Worm (Caenorhabditis elegans) whole organism, young adult: Measurements from ENCODE around the gene vab-9.

Experiments
- B0035.1 ChIP-seq: sonication (generic microtip); optimal IDR thresholded peaks from 2 replicates; lab custom pipeline; 2016; ENCODE audit warnings: missing genetic modification characterization, mild to moderate bottlenecking, missing compliant biosample characterization, missing genotype, missing genetic modification reagents
- B0336.3 ChIP-seq: fragments of 200-800 bp; sonication (Bioruptor generic); IDR thresholded peaks from 2 replicates; pipeline ENCODE4 v1.3.6; 2022; ENCODE audit warnings: missing genetic modification characterization, missing compliant biosample characterization
- C17E4.6 ChIP-seq: fragments of 200-800 bp; sonication (Bioruptor generic); IDR thresholded peaks from 2 replicates; pipeline ENCODE4 v1.3.6; 2022; ENCODE audit warnings: missing genetic modification reagents, missing genetic modification characterization, missing compliant biosample characterization
- F39B2.1 ChIP-seq: fragments of 200-800 bp; sonication (Bioruptor generic); IDR thresholded peaks from 2 replicates; pipeline ENCODE4 v1.3.6; 2022; ENCODE audit warnings: missing genetic modification reagents, missing genetic modification characterization, missing compliant biosample characterization
- F57A8.1 ChIP-seq: fragments of 200-800 bp; sonication (Bioruptor generic); optimal IDR thresholded peaks from 2 replicates; lab custom pipeline; 2018; ENCODE audit warnings: mild to moderate bottlenecking, missing genetic modification characterization, moderate library complexity, missing compliant biosample characterization
- F57C9.4 ChIP-seq: sonication (generic microtip); optimal IDR thresholded peaks from 2 replicates; lab custom pipeline; 2017; ENCODE audit warnings: mild to moderate bottlenecking, missing genetic modification characterization, missing compliant biosample characterization
- T26A5.8 ChIP-seq: sonication (generic microtip); optimal IDR thresholded peaks from 2 replicates; lab custom pipeline; 2016; ENCODE audit warnings: missing genetic modification characterization, missing compliant biosample characterization
- Y53F4B.3 ChIP-seq: fragments of 200-800 bp; sonication (Bioruptor generic); IDR thresholded peaks from 2 replicates; pipeline ENCODE4 v1.3.6; 2022; ENCODE audit warnings: missing genetic modification reagents, missing genetic modification characterization, missing compliant biosample characterization
- Y53G8AR.9 ChIP-seq: fragments of 200-800 bp; sonication (Bioruptor generic); conservative IDR thresholded peaks from 2 replicates; pipeline ENCODE4 v1.3.6; 2022; ENCODE audit warnings: missing genetic modification reagents, missing genetic modification characterization, missing compliant biosample characterization
- Y56A3A.18 ChIP-seq: fragments of 200-800 bp; sonication (Bioruptor generic); IDR thresholded peaks from 2 replicates; pipeline ENCODE4 v1.3.6; 2022; ENCODE audit warnings: missing genetic modification reagents, missing genetic modification characterization, missing compliant biosample characterization
- akir-1 ChIP-seq: fragments of 200-800 bp; sonication (Bioruptor generic); optimal IDR thresholded peaks from 2 replicates; lab custom pipeline; 2018; ENCODE audit warnings: mild to moderate bottlenecking, missing genetic modification characterization, moderate library complexity, missing compliant biosample characterization
- ama-1 ChIP-seq, 3 experiments: fragments of 150-350 bp in 1 of 3; sonication (generic microtip) in 2 of 3; optimal IDR thresholded peaks; 2 replicates each; lab custom pipeline; 2014 to 2018; ENCODE audit warnings: missing biosample characterization in 2 of 3, missing genetic modification characterization in 2 of 3, missing genetic modification reagents in 2 of 3
- cebp-1 ChIP-seq, 2 experiments: fragments of 200-800 bp in 1 of 2; sonication (Bioruptor generic) in 1 of 2; sonication (generic microtip) in 1 of 2; IDR thresholded peaks in 1 of 2; optimal IDR thresholded peaks in 1 of 2; 2 replicates each; pipeline versions ENCODE4 v1.3.6 to Lab custom; 2017 to 2022; ENCODE audit warnings: missing compliant biosample characterization in 2 of 2, missing genetic modification characterization in 2 of 2, mild to moderate bottlenecking in 1 of 2, missing genetic modification reagents in 1 of 2, moderate library complexity in 1 of 2
- ceh-100 ChIP-seq: fragments of 200-800 bp; sonication (Bioruptor generic); IDR thresholded peaks from 2 replicates; pipeline ENCODE4 v1.3.6; 2022; ENCODE audit warnings: missing genetic modification reagents, missing genetic modification characterization, missing compliant biosample characterization
- chd-7 ChIP-seq: sonication (generic microtip); optimal IDR thresholded peaks from 2 replicates; lab custom pipeline; 2016; ENCODE audit warnings: mild to moderate bottlenecking, missing genetic modification characterization, moderate library complexity, missing compliant biosample characterization
- dox-1 ChIP-seq: fragments of 200-800 bp; sonication (Bioruptor generic); IDR thresholded peaks from 2 replicates; pipeline ENCODE4 v1.3.6; 2022; ENCODE audit warnings: missing genetic modification reagents, missing genetic modification characterization, missing compliant biosample characterization
- dpff-1 ChIP-seq: sonication (generic microtip); optimal IDR thresholded peaks from 2 replicates; lab custom pipeline; 2017; ENCODE audit warnings: mild to moderate bottlenecking, missing genetic modification characterization, missing compliant biosample characterization
- fkh-3 ChIP-seq: sonication (generic microtip); optimal IDR thresholded peaks from 2 replicates; lab custom pipeline; 2016; ENCODE audit warnings: mild to moderate bottlenecking, missing genetic modification characterization, missing compliant biosample characterization
- him-1 ChIP-seq: sonication (generic microtip); optimal IDR thresholded peaks from 2 replicates; lab custom pipeline; 2016; ENCODE audit warnings: missing genotype, missing genetic modification reagents, missing genetic modification characterization, missing compliant biosample characterization
- hmg-1.2 ChIP-seq: fragments of 200-800 bp; sonication (Bioruptor generic); IDR thresholded peaks from 2 replicates; pipeline ENCODE4 v1.3.6; 2022; ENCODE audit warnings: missing genetic modification reagents, missing genetic modification characterization, missing compliant biosample characterization
- hmg-20 ChIP-seq: fragments of 200-800 bp; sonication (Bioruptor generic); IDR thresholded peaks from 2 replicates; pipeline ENCODE4 v1.3.6; 2022; ENCODE audit warnings: missing genetic modification reagents, missing genetic modification characterization, missing compliant biosample characterization
- let-526 ChIP-seq: fragments of 200-800 bp; sonication (Bioruptor generic); IDR thresholded peaks from 2 replicates; pipeline ENCODE4 v1.3.6; 2022; ENCODE audit warnings: missing genetic modification reagents, missing genetic modification characterization, missing compliant biosample characterization
- let-607 ChIP-seq, 2 experiments: fragments of 200-800 bp in 1 of 2; sonication (Bioruptor generic) in 1 of 2; sonication (generic microtip) in 1 of 2; optimal IDR thresholded peaks; 2 replicates each; lab custom pipeline; 2016 to 2018; ENCODE audit warnings: mild to moderate bottlenecking in 2 of 2, missing compliant biosample characterization in 2 of 2, missing genetic modification characterization in 2 of 2, moderate library complexity in 2 of 2, missing genotype in 1 of 2
- lsl-1 ChIP-seq: fragments of 200-800 bp; sonication (Bioruptor generic); optimal IDR thresholded peaks from 2 replicates; lab custom pipeline; 2018; ENCODE audit warnings: mild to moderate bottlenecking, missing genetic modification characterization, moderate library complexity, missing compliant biosample characterization
- madf-6 ChIP-seq: fragments of 200-800 bp; sonication (Bioruptor generic); IDR thresholded peaks from 2 replicates; pipeline ENCODE4 v1.3.6; 2022; ENCODE audit warnings: missing genetic modification reagents, missing genetic modification characterization, missing compliant biosample characterization
- madf-8 ChIP-seq: fragments of 200-800 bp; sonication (Bioruptor generic); conservative IDR thresholded peaks from 2 replicates; pipeline ENCODE4 v1.3.6; 2022; ENCODE audit warnings: missing genetic modification reagents, missing genetic modification characterization, missing compliant biosample characterization
- mes-4 ChIP-seq: sonication (generic microtip); optimal IDR thresholded peaks from 2 replicates; lab custom pipeline; 2016; ENCODE audit warnings: missing genotype, missing genetic modification characterization, missing compliant biosample characterization
- nhr-27 ChIP-seq: fragments of 200-800 bp; sonication (Bioruptor generic); optimal IDR thresholded peaks from 2 replicates; lab custom pipeline; 2018; ENCODE audit warnings: mild to moderate bottlenecking, missing genetic modification characterization, moderate library complexity, missing compliant biosample characterization
- nhr-90 ChIP-seq: sonication (generic microtip); optimal IDR thresholded peaks from 2 replicates; lab custom pipeline; 2016; ENCODE audit warnings: missing genotype, mild to moderate bottlenecking, missing genetic modification characterization, missing compliant biosample characterization
- snpc-1.1 ChIP-seq: sonication (generic microtip); optimal IDR thresholded peaks from 2 replicates; lab custom pipeline; 2017; ENCODE audit warnings: missing genetic modification characterization, mild to moderate bottlenecking, missing compliant biosample characterization, antibody characterized with exemption, moderate library complexity, missing genotype, missing genetic modification reagents; ENCODE audit not compliant: insufficient read depth
- snpc-4 ChIP-seq, 5 experiments: fragments of 150-350 bp in 1 of 5; sonication (generic microtip) in 4 of 5; optimal IDR thresholded peaks; 2 replicates each; lab custom pipeline; 2014 to 2018; ENCODE audit warnings: missing genetic modification characterization in 5 of 5, missing biosample characterization in 3 of 5, antibody characterized with exemption in 2 of 5, mild to moderate bottlenecking in 2 of 5, missing compliant biosample characterization in 2 of 5, missing genotype in 2 of 5, moderate library complexity in 2 of 5, missing genetic modification reagents in 1 of 5
- tbx-9 ChIP-seq: sonication (generic microtip); optimal IDR thresholded peaks from 2 replicates; lab custom pipeline; 2016; ENCODE audit warnings: borderline replicate concordance, missing genetic modification characterization, inconsistent platforms, missing compliant biosample characterization
- tlf-1 ChIP-seq: fragments of 200-800 bp; sonication (Bioruptor generic); optimal IDR thresholded peaks from 2 replicates; lab custom pipeline; 2018; ENCODE audit warnings: mild to moderate bottlenecking, missing genetic modification characterization, missing compliant biosample characterization
- unc-130 ChIP-seq: sonication (generic microtip); optimal IDR thresholded peaks from 2 replicates; lab custom pipeline; 2016; ENCODE audit warnings: missing genetic modification reagents, missing genetic modification characterization, missing compliant biosample characterization
- zfh-2 ChIP-seq: fragments of 200-800 bp; sonication (Bioruptor generic); conservative IDR thresholded peaks from 2 replicates; pipeline ENCODE4 v1.3.6; 2022; ENCODE audit warnings: missing genetic modification reagents, missing genetic modification characterization, missing compliant biosample characterization
- ztf-26 ChIP-seq: sonication (generic microtip); optimal IDR thresholded peaks from 2 replicates; lab custom pipeline; 2017; ENCODE audit warnings: missing genetic modification characterization, missing compliant biosample characterization

The vab-9 gene

DNA sequence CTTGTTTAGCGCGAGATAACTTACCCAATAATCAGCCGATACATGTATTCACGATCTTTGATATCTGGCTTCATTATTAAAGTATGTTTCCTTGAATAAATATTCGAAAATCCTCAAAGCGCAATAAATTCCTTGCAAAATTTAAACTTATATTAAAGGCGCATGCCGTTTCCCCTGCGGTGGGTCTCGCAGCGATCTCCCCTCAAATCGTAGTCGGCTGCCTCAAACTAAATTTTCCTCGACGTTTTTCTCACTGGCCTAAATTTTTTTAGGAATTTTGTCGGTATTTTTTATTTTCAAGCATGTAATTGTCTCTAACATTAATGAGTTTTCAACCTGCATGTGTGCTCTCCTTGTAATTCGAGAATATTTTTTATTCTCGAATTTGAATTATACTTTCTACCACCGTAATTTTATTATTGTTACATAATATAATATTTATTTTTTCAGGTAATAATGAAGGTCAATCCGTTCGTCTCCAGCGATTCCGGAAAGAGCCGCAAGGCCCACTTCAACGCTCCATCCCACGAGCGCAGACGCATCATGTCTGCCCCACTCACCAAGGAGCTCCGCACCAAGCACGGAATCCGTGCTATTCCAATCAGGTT, 35.1 kb downstream of the vab-9 start, which contains the start of the genes cpf-1 and rpl-26 (continued):
- peak; percentile 71 for TF ChIP-seq snpc-4 (GFP tag; optimal IDR thresholded peaks at IDR 0.05; lab: Kevin White, UChicago)
- TF ChIP-seq snpc-4 (tag; optimal IDR thresholded peaks at IDR 0.05; lab: Kevin White, UChicago) = peak; percentile 55 to 80 (median 74)
- TF ChIP-seq let-607 (tag; optimal IDR thresholded peaks at IDR 0.05; lab: Kevin White, UChicago) = no peak
- TF ChIP-seq F57C9.4 = no peak
- no peak for TF ChIP-seq madf-8 (GFP tag; lab: Robert Waterston, UW)
- no peak for TF ChIP-seq T26A5.8 (tag; lab: Kevin White, UChicago)
- TF ChIP-seq Y53G8AR.9 (GFP tag; lab: Robert Waterston, UW) = no peak
- peak; percentile 38; the same call in 1 of the 2 replicates for TF ChIP-seq madf-6 (GFP tag; lab: Robert Waterston, UW)
- no peak for TF ChIP-seq let-526 (GFP tag; lab: Robert Waterston, UW)
- no peak for TF ChIP-seq ama-1 (optimal IDR thresholded peaks at IDR 0.05; lab: Kevin White, UChicago)
- TF ChIP-seq ama-1 (GFP tag; optimal IDR thresholded peaks at IDR 0.05; lab: Kevin White, UChicago) = no peak
- TF ChIP-seq B0336.3 (GFP tag; lab: Robert Waterston, UW) = no peak
- TF ChIP-seq tbx-9 (tag; lab: Kevin White, UChicago) = no peak
- TF ChIP-seq hmg-1.2 (GFP tag; lab: Robert Waterston, UW) = peak; percentile 28; the same call in 1 of the 2 replicates
- TF ChIP-seq C17E4.6 (GFP tag; lab: Robert Waterston, UW) = no peak
- TF ChIP-seq ceh-100 = no peak
- TF ChIP-seq F57A8.1 (GFP tag; lab: Kevin White, UChicago) = no peak
- TF ChIP-seq akir-1 (GFP tag; lab: Kevin White, UChicago) = no peak
- TF ChIP-seq nhr-27 = no peak
- TF ChIP-seq dox-1 (GFP tag; lab: Robert Waterston, UW) = no peak
- peak; percentile 54 for TF ChIP-seq snpc-1.1 (tag; lab: Kevin White, UChicago)
- no peak for TF ChIP-seq B0035.1
- TF ChIP-seq lsl-1 (GFP tag; lab: Kevin White, UChicago) = peak; percentile 34
- no peak for TF ChIP-seq cebp-1 (GFP tag; IDR thresholded peaks at IDR 0.05; lab: Robert Waterston, UW)
- TF ChIP-seq cebp-1 (tag; optimal IDR thresholded peaks at IDR 0.05; lab: Kevin White, UChicago) = no peak
- TF ChIP-seq Y53F4B.3 (GFP tag; lab: Robert Waterston, UW) = no peak
- 0 out of 2 replicates have a peak, but pooled peaks have one; percentile 8 for TF ChIP-seq zfh-2 (GFP tag; lab: Robert Waterston, UW)
- TF ChIP-seq nhr-90 = no peak
- no peak for TF ChIP-seq F39B2.1
- no peak for TF ChIP-seq him-1 (tag; lab: Kevin White, UChicago)
- TF ChIP-seq unc-130 = no peak
- TF ChIP-seq, all 124 proteins: peak for 15

DNA sequence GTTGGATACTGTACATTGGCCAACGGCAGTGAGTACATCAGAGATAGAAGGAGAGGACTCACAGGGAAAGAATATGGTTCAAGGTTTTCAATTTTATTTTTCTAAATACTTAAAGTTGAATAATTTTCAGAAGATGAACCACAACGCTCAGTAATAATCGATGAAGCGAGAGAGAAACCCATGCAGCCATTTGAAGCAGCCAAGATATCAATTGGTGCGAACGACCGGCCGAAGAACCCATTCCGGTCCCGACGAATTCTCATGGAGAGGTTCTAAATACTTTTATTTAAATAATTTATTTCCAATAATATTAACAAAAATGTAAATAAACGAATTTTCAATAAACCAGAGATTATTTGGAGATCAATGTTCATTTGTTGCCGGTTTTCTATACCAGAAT, 37.4 kb downstream of the vab-9 start, which contains the start of gene pigg-1:
Gene pigg-1 (minus strand): TSS at position 101 of the 400 bp plus-strand sequence.
- TF ChIP-seq dpff-1 (tag; lab: Kevin White, UChicago) = no peak
- no peak for TF ChIP-seq tlf-1 (GFP tag; lab: Kevin White, UChicago)
- TF ChIP-seq ztf-26 (tag; lab: Kevin White, UChicago) = no peak

DNA sequence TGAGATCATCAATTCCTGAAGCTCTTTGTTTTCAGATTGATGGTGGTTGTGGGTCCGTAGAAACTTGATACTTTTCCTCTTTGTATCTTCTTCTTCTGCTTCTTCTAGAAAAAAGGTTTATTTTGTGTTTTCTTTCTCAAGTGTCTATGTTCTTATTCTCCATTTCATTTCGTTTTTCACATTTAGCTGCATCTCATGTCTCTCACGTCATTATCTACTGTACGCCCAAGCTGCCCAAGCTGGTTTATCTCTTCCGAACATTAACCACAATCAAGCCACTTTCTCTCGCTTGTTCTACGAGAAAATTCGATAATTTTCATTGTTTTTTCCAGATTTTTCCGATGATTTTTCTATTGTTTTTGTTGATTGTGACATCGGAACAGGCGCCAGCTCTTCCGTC, 38.3 kb downstream of the vab-9 start, which contains the start of gene F28C6.5:
Gene F28C6.5 (plus strand): TSS at position 301 of the 400 bp plus-strand sequence.
- TF ChIP-seq fkh-3 (tag; lab: Kevin White, UChicago) = no peak
- TF ChIP-seq Y56A3A.18 (GFP tag; lab: Robert Waterston, UW) = no peak
- no peak for TF ChIP-seq mes-4
- no peak for TF ChIP-seq akir-1 (GFP tag; lab: Kevin White, UChicago)
- no peak for TF ChIP-seq hmg-20
- TF ChIP-seq chd-7 = no peak
- TF ChIP-seq ama-1 (optimal IDR thresholded peaks at IDR 0.05; lab: Kevin White, UChicago) = no peak
- TF ChIP-seq ama-1 (GFP tag; optimal IDR thresholded peaks at IDR 0.05; lab: Kevin White, UChicago) = no peak
